Fruit fly (Drosophila melanogaster): ENCODE results near the gene RhoL.

- TF ChIP-seq psq (optimal IDR thresholded peaks at IDR 0.05), result no peak
- no peak for TF ChIP-seq Sin3A (optimal IDR thresholded peaks at IDR 0.05)
- TF ChIP-seq Myc (optimal IDR thresholded peaks at IDR 0.05), result no peak
- no peak for TF ChIP-seq insv (optimal IDR thresholded peaks at IDR 0.05)
- TF ChIP-seq h (optimal IDR thresholded peaks at IDR 0.05), result no peak
These were observed 10.3 kb downstream of the RhoL start for dm6 chr3R:9492100-9492499.

All from Kc167 (cell line).